Fruit fly (Drosophila melanogaster): Measurements from ENCODE around the gene Clp.

The Clp gene

DNA sequence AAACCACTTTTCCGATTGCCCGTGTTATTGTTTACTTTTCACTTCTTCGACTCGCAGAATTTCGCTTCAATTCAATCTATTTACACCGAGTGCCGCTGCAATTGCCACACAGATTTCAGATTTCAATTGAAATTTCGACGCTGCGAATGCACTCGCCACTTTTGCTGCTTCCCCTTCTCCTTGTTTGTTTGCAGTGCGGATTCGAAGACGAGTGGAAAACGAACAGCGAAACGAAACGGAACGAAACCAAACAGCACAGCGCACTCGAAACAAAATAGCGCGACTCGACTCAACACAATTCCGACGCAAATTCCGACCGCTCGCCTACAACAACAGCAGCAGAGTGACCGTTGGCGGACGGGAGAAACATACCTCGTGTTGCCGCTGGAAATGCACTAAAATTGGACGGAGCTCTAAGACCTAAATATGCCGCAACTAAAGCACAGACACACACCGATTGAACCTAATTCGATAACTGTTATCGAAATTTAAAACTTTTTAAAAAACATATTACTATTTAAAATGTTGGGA is 31.0 kb downstream of the Clp start, which contains the start of gene drongo (continued):
- TF ChIP-seq Blimp-1 (GFP tag; optimal IDR thresholded peaks at IDR 0.05) (no peak), Adf1 (GFP tag; IDR thresholded peaks at IDR 0.05) (peak; percentile 52; the same call in 1 of the 2 replicates), CG16813 (GFP tag; IDR thresholded peaks at IDR 0.05; ENCODE audit: partially characterized antibody) (peak; percentile 50; the same call in 1 of the 3 replicates), Dip2 (GFP tag; IDR thresholded peaks at IDR 0.05) (no peak), esg (GFP tag; conservative IDR thresholded peaks at IDR 0.05) (no peak), CG16863 (GFP tag; optimal IDR thresholded peaks at IDR 0.05) (no peak), tll (GFP tag; optimal IDR thresholded peaks at IDR 0.05) (no peak), NK7.1 (GFP tag; optimal IDR thresholded peaks at IDR 0.05) (no peak), CG7745 (tag; optimal IDR thresholded peaks at IDR 0.05) (no peak), CG8359 (GFP tag; optimal IDR thresholded peaks at IDR 0.05; ENCODE audit: borderline replicate concordance) (no peak), CTCF (GFP tag; optimal IDR thresholded peaks at IDR 0.05) (peak; percentile 45), emc (GFP tag; optimal IDR thresholded peaks at IDR 0.05) (no peak), Med (GFP tag) (peak; percentile 90), aop (GFP tag; IDR thresholded peaks at IDR 0.05) (no peak), fd3F (GFP tag; optimal IDR thresholded peaks at IDR 0.05) (no peak), MTF-1 (GFP tag; optimal IDR thresholded peaks at IDR 0.05; ENCODE audit: borderline replicate concordance) (no peak), Nf-YC (tag; optimal IDR thresholded peaks at IDR 0.05) (peak; percentile 60), Doc2 (GFP tag; IDR thresholded peaks at IDR 0.05) (no peak), CG8765 (GFP tag; IDR thresholded peaks at IDR 0.05) (no peak), dm (GFP tag; optimal IDR thresholded peaks at IDR 0.05) (peak; percentile 14), CG13424 (tag; optimal IDR thresholded peaks at IDR 0.05) (peak; percentile 13), Elba2 (GFP tag; optimal IDR thresholded peaks at IDR 0.05) (no peak), Hsf (GFP tag; optimal IDR thresholded peaks at IDR 0.05) (peak; percentile 27), zfh2 (GFP tag; optimal IDR thresholded peaks at IDR 0.05) (no peak), CG14050 (GFP tag; IDR thresholded peaks at IDR 0.05) (no peak; the same call in 2 of the 3 replicates), CG1603 (tag; optimal IDR thresholded peaks at IDR 0.05) (peak; percentile 86), z (GFP tag; IDR thresholded peaks at IDR 0.05) (no peak), dimm (GFP tag; IDR thresholded peaks at IDR 0.05) (no peak), Dfd (GFP tag; optimal IDR thresholded peaks at IDR 0.05) (no peak), CG9876 (GFP tag; optimal IDR thresholded peaks at IDR 0.05) (peak; percentile 8), grn (GFP tag; optimal IDR thresholded peaks at IDR 0.05) (no peak), Hr3 (GFP tag; optimal IDR thresholded peaks at IDR 0.05) (no peak), sqz (GFP tag; optimal IDR thresholded peaks at IDR 0.05) (peak; percentile 39), CG11247 (GFP tag; IDR thresholded peaks at IDR 0.05) (peak; percentile 33; the same call in 1 of the 2 replicates), wor (GFP tag; IDR thresholded peaks at IDR 0.05) (no peak), sisA (GFP tag; IDR thresholded peaks at IDR 0.05) (no peak), ap (GFP tag; IDR thresholded peaks at IDR 0.05) (no peak), stwl (tag; optimal IDR thresholded peaks at IDR 0.05) (peak; percentile 43), D19B (GFP tag; optimal IDR thresholded peaks at IDR 0.05) (no peak), Rfx (GFP tag; IDR thresholded peaks at IDR 0.05) (peak; percentile 64), CG18599 (GFP tag; optimal IDR thresholded peaks at IDR 0.05) (peak; percentile 24), hkb (optimal IDR thresholded peaks at IDR 0.05) (no peak), hkb (GFP tag; IDR thresholded peaks at IDR 0.05) (peak; percentile 52; the same call in 1 of the 2 replicates), Sry-δ (GFP tag; optimal IDR thresholded peaks at IDR 0.05) (peak; percentile 61), CG6175 (GFP tag; IDR thresholded peaks at IDR 0.05) (no peak), CG7839 (tag; optimal IDR thresholded peaks at IDR 0.05) (peak; percentile 11), Dref (GFP tag; IDR thresholded peaks at IDR 0.05) (peak; percentile 95), rib (GFP tag; IDR thresholded peaks at IDR 0.05) (peak; percentile 85), stc (GFP tag; IDR thresholded peaks at IDR 0.05) (no peak; the same call in 1 of the 2 replicates), Ada2b (GFP tag; IDR thresholded peaks at IDR 0.05) (no peak), mam (GFP tag; optimal IDR thresholded peaks at IDR 0.05) (no peak), slbo (GFP tag; IDR thresholded peaks at IDR 0.05) (peak; percentile 33)
